Worm (Caenorhabditis elegans): ENCODE data around the gene ifc-1.

DNA sequence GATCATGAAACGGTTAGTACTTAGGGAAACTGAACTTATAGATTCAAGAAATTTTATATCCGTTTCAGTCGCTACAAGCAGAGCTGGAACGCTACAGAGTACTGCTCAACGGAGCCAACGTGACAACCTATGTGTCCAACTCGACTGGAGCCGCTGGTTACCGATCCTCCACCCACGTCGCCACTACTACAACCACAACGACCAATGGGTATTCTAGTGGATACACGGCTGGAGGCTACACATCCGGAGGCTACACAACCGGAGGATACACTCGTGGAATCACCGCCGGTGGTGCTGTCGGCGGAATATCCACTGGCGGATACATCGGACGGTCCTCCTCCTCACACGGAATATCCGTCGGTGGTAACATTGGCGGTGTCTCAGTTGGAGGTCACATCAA lies 1.9 kb downstream of the ifc-1 start:
- TF ChIP-seq ceh-82 (tag; optimal IDR thresholded peaks at IDR 0.05) (no peak), alr-1 (tag; optimal IDR thresholded peaks at IDR 0.05; ENCODE audit: borderline replicate concordance) (no peak), zip-4 (GFP tag; optimal IDR thresholded peaks at IDR 0.05) (no peak), swsn-7 (tag; optimal IDR thresholded peaks at IDR 0.05) (no peak), egl-27 (tag; optimal IDR thresholded peaks at IDR 0.05) (no peak), lin-35 (GFP tag; optimal IDR thresholded peaks at IDR 0.05) (no peak), nhr-28 (tag; optimal IDR thresholded peaks at IDR 0.05) (no peak), egl-13 (tag; optimal IDR thresholded peaks at IDR 0.05) (no peak)
